Worm (Caenorhabditis elegans): ENCODE measurements around the gene str-155.

ce11 chrIV:4883984-4884383, 31.8 kb upstream of the str-155 start, which contains the start of gene str-166:
- TF ChIP-seq klf-2 (GFP tag; conservative IDR thresholded peaks at IDR 0.05): no peak
- no peak for TF ChIP-seq flt-1 (GFP tag; IDR thresholded peaks at IDR 0.05)
- no peak for TF ChIP-seq ztf-29 (GFP tag; IDR thresholded peaks at IDR 0.05)
- no peak for TF ChIP-seq med-1 (GFP tag; optimal IDR thresholded peaks at IDR 0.05; ENCODE audit: insufficient read depth)
- TF ChIP-seq ztf-23 (GFP tag; IDR thresholded peaks at IDR 0.05): no peak
- no peak for TF ChIP-seq cog-1 (tag; optimal IDR thresholded peaks at IDR 0.05)

Data from whole organism, midembryonic.